Worm (Caenorhabditis elegans): ENCODE data around the gene F31E8.4.

DNA sequence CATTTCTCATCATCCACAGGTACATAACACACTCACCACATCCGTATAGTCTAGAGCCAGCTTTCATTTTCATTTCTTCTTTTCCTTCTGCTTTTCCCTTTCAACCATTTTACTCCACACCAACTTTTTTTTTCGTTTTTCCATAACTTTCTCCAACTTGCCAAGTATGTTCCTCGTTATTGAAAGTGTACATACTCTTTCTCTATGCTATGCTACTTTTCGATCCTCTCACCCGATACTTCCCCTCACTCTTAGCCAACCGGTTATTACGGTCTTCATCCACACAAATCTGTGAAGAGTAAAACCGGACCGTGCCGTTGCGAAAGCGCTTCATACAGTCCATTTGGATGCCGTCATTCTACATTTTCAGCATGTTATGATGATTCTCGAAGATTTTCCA is 8.1 kb downstream of the F31E8.4 start, which contains the start of gene T13C2.2:
- TF ChIP-seq F26F4.8 (GFP tag; conservative IDR thresholded peaks at IDR 0.05), result no peak
- no peak for TF ChIP-seq dmd-6 (GFP tag; IDR thresholded peaks at IDR 0.05)
- no peak for TF ChIP-seq nhr-77 (tag; optimal IDR thresholded peaks at IDR 0.05)
- no peak for TF ChIP-seq skn-1 (tag; optimal IDR thresholded peaks at IDR 0.05)
- TF ChIP-seq aly-2 (tag; optimal IDR thresholded peaks at IDR 0.05), result no peak
- TF ChIP-seq lin-15B (tag; optimal IDR thresholded peaks at IDR 0.05), result no peak
- TF ChIP-seq ceh-32 (tag; optimal IDR thresholded peaks at IDR 0.05; ENCODE audit: poor library complexity), result no peak
- TF ChIP-seq nhr-237 (tag; optimal IDR thresholded peaks at IDR 0.05), result no peak
- no peak for TF ChIP-seq nhr-10 (tag; optimal IDR thresholded peaks at IDR 0.05)

Measured in whole organism, L4 larva.